Worm (Caenorhabditis elegans) whole organism, young adult: ENCODE measurements around the gene M04G7.2.

ENCODE experiments used
- T07F8.4 ChIP-seq: sonication (generic microtip); optimal IDR thresholded peaks from 2 replicates; lab custom pipeline; 2016; ENCODE audit warnings: mild to moderate bottlenecking, missing genetic modification characterization, moderate library complexity, missing compliant biosample characterization
- Y67H2A.10 ChIP-seq: fragments of 200-800 bp; sonication (Bioruptor generic); conservative IDR thresholded peaks from 2 replicates; pipeline ENCODE4 v1.3.6; 2022; ENCODE audit warnings: missing genetic modification reagents, missing genetic modification characterization, missing compliant biosample characterization
- lsl-1 ChIP-seq: fragments of 200-800 bp; sonication (Bioruptor generic); optimal IDR thresholded peaks from 2 replicates; lab custom pipeline; 2018; ENCODE audit warnings: mild to moderate bottlenecking, missing genetic modification characterization, moderate library complexity, missing compliant biosample characterization
- pha-4 ChIP-seq: fragments of 150-350 bp; sonication (generic microtip); optimal IDR thresholded peaks from 2 replicates; lab custom pipeline; 2014; ENCODE audit warnings: missing biosample characterization, missing genetic modification reagents, missing genetic modification characterization

DNA sequence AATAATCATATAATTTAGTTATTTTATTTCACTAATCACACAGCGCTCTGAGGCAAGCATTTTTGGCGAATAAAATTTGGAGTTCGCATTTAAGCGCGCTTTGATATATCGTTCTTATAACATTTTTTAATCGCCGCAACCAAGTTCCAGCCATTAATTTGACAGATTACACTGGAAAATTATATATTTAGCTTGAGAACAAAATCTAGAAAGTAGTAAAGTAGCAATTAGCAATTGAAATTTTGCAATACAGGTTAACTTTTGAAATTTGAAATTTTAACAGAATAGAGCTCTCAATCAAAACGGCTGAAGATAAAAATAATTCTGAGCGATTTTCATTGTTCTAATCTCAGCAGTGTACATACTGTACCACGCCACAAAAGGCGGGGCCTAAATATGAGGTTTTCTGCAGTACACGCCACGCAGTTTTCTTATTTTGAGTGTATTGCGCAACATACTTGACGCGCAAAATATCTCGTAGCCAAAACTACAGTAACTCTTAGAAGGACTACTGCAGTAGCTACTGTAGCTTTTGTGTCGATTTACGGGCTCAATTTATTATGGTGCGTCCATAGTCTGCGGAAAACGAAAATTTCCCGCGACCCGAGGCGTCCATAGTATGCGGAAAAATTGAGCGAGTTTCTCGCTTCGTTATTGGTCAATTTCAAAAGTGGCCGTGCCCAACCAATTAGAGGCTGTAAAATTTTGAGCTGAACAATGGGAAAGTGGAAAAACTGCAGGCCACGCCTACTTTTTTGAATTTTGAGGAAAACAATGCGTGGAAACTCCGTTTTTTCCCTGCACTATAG, 33.5 kb downstream of the M04G7.2 start:
- TF ChIP-seq lsl-1: peak; percentile 74
- TF ChIP-seq T07F8.4 (tag; lab: Kevin White, UChicago): no peak
- TF ChIP-seq pha-4 (tag; lab: Kevin White, UChicago): no peak
- TF ChIP-seq Y67H2A.10: no peak
